Fruit fly (Drosophila melanogaster): ENCODE data around the gene CG12299.
A peak's percentile ranks its signal among the peaks of the same experiment; 100 is the strongest.

Gene CG12299

DNA sequence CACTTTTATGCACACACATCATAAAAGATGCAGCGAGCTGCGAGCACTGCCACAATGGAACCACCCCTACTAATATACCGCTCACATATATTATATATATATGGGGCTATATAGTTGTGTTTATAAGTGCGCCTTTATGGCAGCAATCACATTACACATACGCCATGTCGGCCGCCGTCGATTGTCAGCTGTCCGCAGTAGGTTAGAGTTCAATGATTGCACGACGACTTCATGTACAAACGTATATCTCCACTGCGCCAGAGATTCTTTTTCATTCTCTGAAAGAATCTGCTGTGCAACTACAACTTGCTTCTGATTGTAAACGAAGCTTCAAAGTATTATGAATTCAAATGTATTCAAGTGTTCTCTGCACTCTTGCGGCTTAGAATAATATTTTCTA, 15.5 kb downstream of the CG12299 start:
- TF ChIP-seq gl (tag; optimal IDR thresholded peaks at IDR 0.05): no peak
- TF ChIP-seq Snoo (tag; optimal IDR thresholded peaks at IDR 0.05): no peak
- peak; percentile 76 for TF ChIP-seq EcR (GFP tag; optimal IDR thresholded peaks at IDR 0.05)
- TF ChIP-seq CG14655 (GFP tag; optimal IDR thresholded peaks at IDR 0.05): no peak

DNA sequence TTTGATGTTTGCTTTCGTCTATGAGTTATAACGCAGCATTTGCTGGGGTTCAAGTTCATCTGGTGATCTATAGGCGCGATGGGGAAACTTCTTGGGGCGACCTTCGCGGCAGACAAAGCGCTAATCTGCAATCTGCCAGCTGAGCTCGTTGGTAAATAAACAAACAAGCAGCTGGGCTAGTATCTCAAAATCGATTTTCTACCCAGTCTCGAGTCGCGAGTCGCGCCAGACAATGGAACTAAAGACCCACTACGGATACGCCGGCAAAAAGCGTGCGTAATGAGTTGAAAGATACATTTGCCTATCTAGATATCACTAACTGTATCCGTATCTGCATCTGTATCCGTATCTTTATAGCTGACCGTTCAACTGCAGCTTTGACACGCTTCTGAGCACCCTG, 16.5 kb downstream of the CG12299 start:
- TF ChIP-seq CG9948 (tag; optimal IDR thresholded peaks at IDR 0.05): no peak
- no peak for TF ChIP-seq CG8301 (tag; optimal IDR thresholded peaks at IDR 0.05)
- no peak for TF ChIP-seq CG8159 (tag; optimal IDR thresholded peaks at IDR 0.05)
- TF ChIP-seq Pif1B (GFP tag; optimal IDR thresholded peaks at IDR 0.05): no peak
- TF ChIP-seq CG12605 (GFP tag; IDR thresholded peaks at IDR 0.05): no peak
- no peak for TF ChIP-seq rn (GFP tag; IDR thresholded peaks at IDR 0.05)
- TF ChIP-seq Pif1A (GFP tag; optimal IDR thresholded peaks at IDR 0.05): no peak
- TF ChIP-seq CG13204 (GFP tag; optimal IDR thresholded peaks at IDR 0.05): no peak
- TF ChIP-seq CG14655 (GFP tag; optimal IDR thresholded peaks at IDR 0.05): no peak
- no peak for TF ChIP-seq gl (tag; optimal IDR thresholded peaks at IDR 0.05)
- TF ChIP-seq D1 (tag; optimal IDR thresholded peaks at IDR 0.05): no peak

DNA sequence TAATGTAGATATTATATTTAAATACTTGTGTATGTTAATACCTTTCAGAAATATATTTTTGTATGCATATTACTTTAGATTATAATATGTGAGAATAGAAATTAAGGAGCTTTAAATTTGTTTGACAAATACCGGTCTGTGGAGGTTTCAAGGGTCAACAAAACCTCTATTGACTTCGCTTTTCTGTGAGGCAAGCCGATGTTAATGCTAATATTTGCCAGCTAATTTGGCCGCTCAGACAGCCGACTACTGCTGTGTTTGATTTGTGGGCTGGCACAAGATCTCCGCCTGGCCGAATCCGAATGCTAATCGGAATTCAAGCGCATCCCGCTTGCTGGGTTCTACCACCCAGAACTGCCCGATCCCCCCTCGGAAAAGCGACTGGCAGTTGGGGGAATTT, 17.5 kb downstream of the CG12299 start:
- TF ChIP-seq CG8159 (tag; optimal IDR thresholded peaks at IDR 0.05): no peak
- no peak for TF ChIP-seq CG8301 (tag; optimal IDR thresholded peaks at IDR 0.05)
- TF ChIP-seq CG9948 (tag; optimal IDR thresholded peaks at IDR 0.05): no peak
- no peak for TF ChIP-seq EcR (GFP tag; optimal IDR thresholded peaks at IDR 0.05)
- TF ChIP-seq rn (GFP tag; IDR thresholded peaks at IDR 0.05): no peak
- TF ChIP-seq Pif1B (GFP tag; optimal IDR thresholded peaks at IDR 0.05): no peak
- no peak for TF ChIP-seq Pif1A (GFP tag; optimal IDR thresholded peaks at IDR 0.05)
- TF ChIP-seq fd96Ca (GFP tag; IDR thresholded peaks at IDR 0.05): no peak
- no peak for TF ChIP-seq Ets98B (GFP tag; IDR thresholded peaks at IDR 0.05)
- TF ChIP-seq Snoo (tag; optimal IDR thresholded peaks at IDR 0.05): no peak
- no peak for TF ChIP-seq CG15710 (tag; optimal IDR thresholded peaks at IDR 0.05)

DNA sequence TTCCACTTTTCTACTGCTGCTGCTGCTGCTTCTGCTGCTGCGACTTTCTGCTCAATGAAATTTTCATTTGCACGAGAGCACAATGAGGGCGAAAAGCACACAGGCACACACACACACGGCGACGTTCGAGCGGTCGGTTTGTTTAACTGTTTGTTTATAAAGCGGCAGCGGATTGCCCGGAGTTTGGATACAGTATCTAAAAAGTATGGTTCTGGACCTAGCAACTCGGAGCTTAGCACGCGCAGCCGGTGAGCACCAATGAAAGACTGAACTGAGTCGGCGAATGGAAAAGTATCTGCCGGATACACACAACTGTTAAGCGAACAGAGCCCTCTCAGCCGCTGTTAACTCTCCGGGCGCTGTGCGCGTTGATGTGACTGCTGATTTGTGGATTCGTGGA, 18.9 kb downstream of the CG12299 start, which contains the start of gene CG17124:
TSS of gene CG17124 (minus strand) at position 277 of the 400 bp plus-strand sequence.
- TF ChIP-seq CG8301 (tag; optimal IDR thresholded peaks at IDR 0.05) (no peak), CG34367 (tag; optimal IDR thresholded peaks at IDR 0.05) (no peak), CG8159 (tag; optimal IDR thresholded peaks at IDR 0.05) (peak; percentile 22), CG10348 (GFP tag; IDR thresholded peaks at IDR 0.05) (no peak), Pif1B (GFP tag; optimal IDR thresholded peaks at IDR 0.05) (peak; percentile 51), CG14655 (GFP tag; optimal IDR thresholded peaks at IDR 0.05) (no peak), CG9948 (tag; optimal IDR thresholded peaks at IDR 0.05) (peak; percentile 2), EcR (GFP tag; optimal IDR thresholded peaks at IDR 0.05) (peak; percentile 30), CG32121 (GFP tag; IDR thresholded peaks at IDR 0.05) (peak; percentile 38; the same call in 1 of the 2 replicates), Pif1A (GFP tag; optimal IDR thresholded peaks at IDR 0.05) (no peak), Snoo (tag; optimal IDR thresholded peaks at IDR 0.05) (peak; percentile 33), D1 (tag; optimal IDR thresholded peaks at IDR 0.05) (no peak), CG4496 (GFP tag; IDR thresholded peaks at IDR 0.05) (peak; percentile 83), CG17806 (tag; optimal IDR thresholded peaks at IDR 0.05) (no peak), CG12605 (GFP tag; IDR thresholded peaks at IDR 0.05) (peak; percentile 50), Ets98B (GFP tag; IDR thresholded peaks at IDR 0.05) (peak; percentile 64), fd96Ca (GFP tag; IDR thresholded peaks at IDR 0.05) (no peak), CG15710 (tag; optimal IDR thresholded peaks at IDR 0.05) (peak; percentile 20), gl (tag; optimal IDR thresholded peaks at IDR 0.05) (peak; percentile 51), CG13204 (GFP tag; optimal IDR thresholded peaks at IDR 0.05) (peak; percentile 76), rn (GFP tag; IDR thresholded peaks at IDR 0.05) (no peak)

DNA sequence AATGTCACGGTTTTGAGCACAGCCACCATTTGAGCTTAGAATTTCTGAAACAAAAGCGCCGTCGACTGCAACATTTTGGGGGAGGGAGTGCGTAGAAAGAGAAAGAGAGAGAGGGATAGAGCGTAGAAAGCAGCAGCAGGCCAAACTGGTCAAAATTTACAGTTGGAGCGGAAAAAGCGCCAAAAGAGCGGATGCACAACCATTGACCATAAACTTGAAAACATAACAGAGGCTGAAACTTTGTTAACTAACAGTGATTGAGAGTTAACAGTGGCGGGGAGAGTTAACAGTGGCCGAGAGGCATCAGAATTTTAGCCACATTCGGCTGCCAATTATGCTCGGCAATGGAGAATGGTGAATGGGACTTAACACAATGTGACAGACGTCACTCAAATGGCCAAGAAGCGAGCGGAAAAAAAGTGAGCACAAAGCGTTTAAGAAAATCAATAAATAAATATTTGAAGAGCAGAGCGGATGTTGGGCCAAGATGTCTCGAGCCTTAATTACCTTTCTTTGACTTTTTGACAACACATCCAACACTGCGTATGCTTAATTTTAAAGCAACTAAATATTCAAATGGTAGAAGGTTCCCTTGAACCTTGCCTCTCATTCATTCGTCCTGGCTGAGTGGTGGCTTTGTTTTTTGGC, 20.0 kb downstream of the CG12299 start:
- TF ChIP-seq rn (GFP tag; IDR thresholded peaks at IDR 0.05) (no peak), gl (tag; optimal IDR thresholded peaks at IDR 0.05) (no peak), EcR (GFP tag; optimal IDR thresholded peaks at IDR 0.05) (no peak), CG4496 (GFP tag; IDR thresholded peaks at IDR 0.05) (0 out of 3 replicates have a peak, but pooled peaks have one; percentile 31)

DNA sequence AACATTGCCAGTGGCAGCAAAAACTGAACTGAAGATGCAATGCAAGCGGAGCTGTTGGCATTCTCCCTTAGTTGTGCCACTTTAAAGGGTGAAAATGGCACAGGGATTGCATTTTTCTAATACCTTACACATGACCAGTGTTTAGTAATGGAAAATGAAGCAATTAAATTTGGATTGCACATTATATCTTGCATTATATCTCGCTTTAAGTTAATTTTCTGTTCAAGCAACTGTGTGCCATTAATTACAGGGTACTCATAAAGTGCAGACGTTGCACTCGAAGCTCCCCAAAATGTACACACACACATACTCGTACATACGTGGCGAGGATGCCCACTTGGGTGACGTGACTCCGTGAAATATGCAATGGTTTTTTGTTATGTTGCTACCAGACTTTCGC, 22.5 kb downstream of the CG12299 start:
- peak; percentile 58 for TF ChIP-seq CG34367 (tag; optimal IDR thresholded peaks at IDR 0.05)
- TF ChIP-seq EcR (GFP tag; optimal IDR thresholded peaks at IDR 0.05): no peak
- TF ChIP-seq CG13204 (GFP tag; optimal IDR thresholded peaks at IDR 0.05): no peak
- TF ChIP-seq D1 (tag; optimal IDR thresholded peaks at IDR 0.05): no peak
- peak; percentile 61 for TF ChIP-seq Pif1B (GFP tag; optimal IDR thresholded peaks at IDR 0.05)
- TF ChIP-seq Pif1A (GFP tag; optimal IDR thresholded peaks at IDR 0.05): peak; percentile 27
- TF ChIP-seq Ets98B (GFP tag; IDR thresholded peaks at IDR 0.05): peak; percentile 14; the same call in 1 of the 2 replicates
- TF ChIP-seq rn (GFP tag; IDR thresholded peaks at IDR 0.05): no peak
- peak; percentile 42 for TF ChIP-seq CG9948 (tag; optimal IDR thresholded peaks at IDR 0.05)
- no peak for TF ChIP-seq CG4496 (GFP tag; IDR thresholded peaks at IDR 0.05)
- TF ChIP-seq CG8301 (tag; optimal IDR thresholded peaks at IDR 0.05): peak; percentile 37
- no peak for TF ChIP-seq CG32121 (GFP tag; IDR thresholded peaks at IDR 0.05)
- peak; percentile 31 for TF ChIP-seq CG15710 (tag; optimal IDR thresholded peaks at IDR 0.05)
- no peak for TF ChIP-seq gl (tag; optimal IDR thresholded peaks at IDR 0.05)
- TF ChIP-seq fd96Ca (GFP tag; IDR thresholded peaks at IDR 0.05): peak; percentile 63; the same call in 2 of the 3 replicates
- TF ChIP-seq CG12605 (GFP tag; IDR thresholded peaks at IDR 0.05): no peak
- no peak for TF ChIP-seq CG14655 (GFP tag; optimal IDR thresholded peaks at IDR 0.05)
- TF ChIP-seq CG8159 (tag; optimal IDR thresholded peaks at IDR 0.05): peak; percentile 67
- TF ChIP-seq CG17806 (tag; optimal IDR thresholded peaks at IDR 0.05): peak; percentile 58
- TF ChIP-seq Snoo (tag; optimal IDR thresholded peaks at IDR 0.05): no peak
- TF ChIP-seq CG10348 (GFP tag; IDR thresholded peaks at IDR 0.05): no peak

Measured in whole organism, pupa.